Worm (Caenorhabditis elegans): ENCODE results near the gene pals-40.

The pals-40 gene

DNA sequence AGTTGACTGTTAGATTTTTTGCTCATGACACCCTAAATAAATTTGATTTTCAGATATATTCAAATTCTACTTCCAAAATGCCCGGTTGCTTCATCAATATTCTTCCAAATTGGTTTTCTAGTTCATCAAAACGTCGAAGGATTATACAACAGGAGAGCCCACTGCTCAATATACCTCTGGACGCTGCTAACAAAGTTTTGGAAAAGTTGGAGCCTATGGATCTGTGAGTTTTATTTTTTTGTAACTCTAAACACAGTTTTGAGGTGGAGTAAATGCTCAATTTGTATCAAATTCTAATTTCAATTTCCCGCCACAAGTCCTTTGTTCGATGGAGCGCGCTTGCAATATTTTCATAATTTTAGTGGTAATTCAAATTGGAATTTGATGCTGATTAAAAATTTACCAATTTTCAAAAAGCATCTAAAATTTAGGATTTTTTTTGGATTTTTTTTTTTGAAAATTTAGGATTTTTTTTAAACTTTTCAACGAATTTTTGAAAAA lies 34.8 kb downstream of the pals-40 start, which contains the start of gene fbxa-27:
fbxa-27 (plus strand) TSS at position 51 of the 501 bp plus-strand sequence.
- TF ChIP-seq elt-1 (tag; optimal IDR thresholded peaks at IDR 0.05) (no peak), sea-2 (GFP tag; optimal IDR thresholded peaks at IDR 0.05) (no peak)

DNA sequence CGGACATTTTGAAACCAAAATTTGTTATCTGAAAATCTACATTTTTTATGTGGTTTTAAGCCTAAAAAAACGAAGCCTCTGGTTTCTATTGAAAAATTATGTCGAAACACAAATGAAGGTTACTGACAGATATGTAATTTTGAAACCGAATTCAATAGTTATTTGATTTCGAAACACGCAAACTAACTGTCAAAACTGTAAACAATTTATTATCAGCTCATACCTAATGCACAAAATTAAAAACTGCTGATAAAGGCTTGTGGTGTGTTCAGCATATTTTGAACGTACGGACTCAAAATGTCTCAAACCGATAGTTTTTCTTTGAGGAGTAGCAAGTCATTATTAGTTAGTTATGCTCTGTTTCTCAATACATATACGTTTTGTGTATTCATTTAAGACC lies 35.3 kb downstream of the pals-40 start, which contains the start of gene fbxa-26:
fbxa-26 (minus strand) TSS at position 35 of the 400 bp plus-strand sequence.
- TF ChIP-seq pha-4 (tag; optimal IDR thresholded peaks at IDR 0.05) (peak; percentile 20), ztf-11 (tag; optimal IDR thresholded peaks at IDR 0.05) (no peak), unc-62 (GFP tag; optimal IDR thresholded peaks at IDR 0.05) (no peak), mml-1 (tag; optimal IDR thresholded peaks at IDR 0.05) (no peak), jun-1 (tag; optimal IDR thresholded peaks at IDR 0.05) (no peak), elt-2 (tag; optimal IDR thresholded peaks at IDR 0.05) (peak; percentile 67), pqm-1 (tag; optimal IDR thresholded peaks at IDR 0.05) (no peak), nhr-237 (tag; optimal IDR thresholded peaks at IDR 0.05) (no peak), unc-39 (tag; optimal IDR thresholded peaks at IDR 0.05) (no peak)

DNA sequence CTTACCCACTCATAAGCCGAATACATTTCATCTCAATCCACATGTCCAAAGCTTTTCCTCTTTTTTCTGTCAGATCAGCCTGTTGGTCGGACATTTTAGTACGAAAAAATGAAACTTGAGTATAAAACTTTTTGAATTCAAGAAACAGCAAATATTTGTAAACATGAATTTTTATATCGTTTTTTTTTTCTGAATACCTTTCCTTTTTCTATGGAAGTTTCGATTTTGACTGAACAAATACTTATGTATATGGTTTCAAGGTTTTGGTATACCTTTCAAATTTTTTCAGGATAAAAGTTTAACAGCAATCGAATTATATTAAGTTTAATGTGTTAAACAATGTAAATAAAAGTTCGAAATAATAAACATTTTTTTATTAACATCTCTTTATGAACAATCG lies 37.6 kb downstream of the pals-40 start, which contains the start of gene fbxa-5:
fbxa-5 (minus strand) TSS at position 101 of the 400 bp plus-strand sequence.
- no peak for TF ChIP-seq nhr-25 (tag; optimal IDR thresholded peaks at IDR 0.05)
- no peak for TF ChIP-seq nhr-12 (tag; optimal IDR thresholded peaks at IDR 0.05)
- no peak for TF ChIP-seq ceh-16 (tag; optimal IDR thresholded peaks at IDR 0.05)
- no peak for TF ChIP-seq mml-1 (tag; optimal IDR thresholded peaks at IDR 0.05)
- no peak for TF ChIP-seq skn-1 (tag; optimal IDR thresholded peaks at IDR 0.05)
- no peak for TF ChIP-seq eor-1 (tag; optimal IDR thresholded peaks at IDR 0.05)
- TF ChIP-seq nhr-67 (tag; optimal IDR thresholded peaks at IDR 0.05): no peak
- TF ChIP-seq ZK546.5 (tag; optimal IDR thresholded peaks at IDR 0.05): no peak
- TF ChIP-seq jun-1 (tag; optimal IDR thresholded peaks at IDR 0.05): no peak
- TF ChIP-seq fkh-10 (GFP tag; optimal IDR thresholded peaks at IDR 0.05): no peak
- no peak for TF ChIP-seq hmg-11 (tag; optimal IDR thresholded peaks at IDR 0.05)
- TF ChIP-seq ztf-4 (tag; optimal IDR thresholded peaks at IDR 0.05): no peak
- TF ChIP-seq sea-2 (GFP tag; optimal IDR thresholded peaks at IDR 0.05): no peak
- no peak for TF ChIP-seq pqm-1 (tag; optimal IDR thresholded peaks at IDR 0.05)
- no peak for TF ChIP-seq ceh-82 (tag; optimal IDR thresholded peaks at IDR 0.05)
- TF ChIP-seq fkh-2 (tag; optimal IDR thresholded peaks at IDR 0.05): no peak
- TF ChIP-seq nhr-11 (tag; optimal IDR thresholded peaks at IDR 0.05): no peak
- no peak for TF ChIP-seq zag-1 (tag; optimal IDR thresholded peaks at IDR 0.05)

DNA sequence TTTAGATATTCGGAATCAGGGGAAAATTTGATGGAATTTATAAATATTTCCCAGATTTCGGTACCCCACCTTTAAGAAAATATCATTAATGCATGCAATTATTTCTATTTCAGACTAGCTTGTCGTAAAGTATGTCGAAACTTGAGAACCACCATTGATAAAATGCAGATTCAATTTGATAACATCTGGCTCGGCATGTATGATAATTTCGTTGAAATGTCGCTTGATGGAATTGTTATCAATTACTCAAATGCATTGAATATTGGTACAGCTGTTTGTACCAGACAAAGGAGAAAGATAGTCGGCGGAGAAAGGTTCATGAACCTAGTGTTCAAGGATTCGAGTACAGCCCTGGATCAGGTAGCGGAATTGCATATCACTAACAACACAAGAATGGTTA lies 45.9 kb downstream of the pals-40 start, which contains the start of gene Y82E9BL.19:
Y82E9BL.19 (plus strand) TSS at position 123 of the 400 bp plus-strand sequence.
- TF ChIP-seq nfya-1 (tag; optimal IDR thresholded peaks at IDR 0.05; ENCODE audit: insufficient read depth) (no peak), elt-2 (tag; optimal IDR thresholded peaks at IDR 0.05) (peak; percentile 68)
